Fruit fly (Drosophila melanogaster) whole organism, embryonic: Measurements from ENCODE around the gene SMC3.

Experiments
- B-H2 ChIP-seq: fragments of 200-800 bp; sonication (Bioruptor generic); optimal IDR thresholded peaks from 2 replicates; lab custom pipeline; 2018; ENCODE audit warnings: missing biosample characterization, mild to moderate bottlenecking, missing genetic modification characterization
- Bteb2 ChIP-seq: fragments of 200-800 bp; sonication (Bioruptor generic); optimal IDR thresholded peaks from 2 replicates; lab custom pipeline; 2016; ENCODE audit warnings: missing biosample characterization, missing genetic modification characterization
- CG10267 ChIP-seq: fragments of 200-800 bp; sonication (Bioruptor generic); optimal IDR thresholded peaks from 2 replicates; lab custom pipeline; 2018; ENCODE audit warnings: missing biosample characterization, mild to moderate bottlenecking, missing genetic modification characterization, moderate library complexity
- CG11560 ChIP-seq: fragments of 200-800 bp; sonication (Bioruptor generic); IDR thresholded peaks from 3 replicates; pipeline ENCODE4 v1.3.6; 2022; ENCODE audit warnings: missing biosample characterization, missing genetic modification characterization
- CG12155 ChIP-seq: fragments of 200-800 bp; sonication (Bioruptor generic); optimal IDR thresholded peaks from 3 replicates; lab custom pipeline; 2016; ENCODE audit warnings: missing biosample characterization, missing genetic modification characterization
- CG12391 ChIP-seq: fragments of 200-800 bp; sonication (Bioruptor generic); optimal IDR thresholded peaks from 3 replicates; lab custom pipeline; 2018; ENCODE audit warnings: missing biosample characterization, mild to moderate bottlenecking, missing genetic modification characterization, moderate library complexity
- CG12659 ChIP-seq: fragments of 200-800 bp; sonication (Bioruptor generic); optimal IDR thresholded peaks from 3 replicates; lab custom pipeline; 2017; ENCODE audit warnings: mild to moderate bottlenecking, missing biosample characterization, missing genetic modification reagents, missing genetic modification characterization
- CG13287 ChIP-seq: fragments of 200-800 bp; sonication (Bioruptor generic); IDR thresholded peaks from 2 replicates; pipeline ENCODE4 v1.3.6; 2022; ENCODE audit warnings: missing biosample characterization, missing genetic modification characterization; ENCODE audit not compliant: partially characterized antibody
- CG14860 ChIP-seq: fragments of 200-800 bp; sonication (Bioruptor generic); IDR thresholded peaks from 3 replicates; pipeline ENCODE4 v1.3.6; 2022; ENCODE audit warnings: missing biosample characterization, missing genetic modification characterization; ENCODE audit not compliant: partially characterized antibody
- CG15514 ChIP-seq: fragments of 200-800 bp; sonication (Bioruptor generic); optimal IDR thresholded peaks from 3 replicates; lab custom pipeline; 2017; ENCODE audit warnings: missing biosample characterization, missing genetic modification characterization, mild to moderate bottlenecking, moderate library complexity, missing genetic modification reagents
- CG1603 ChIP-seq: fragments of 200-800 bp; sonication (Bioruptor generic); optimal IDR thresholded peaks from 2 replicates; lab custom pipeline; 2019; ENCODE audit warnings: missing biosample characterization, mild to moderate bottlenecking, missing genetic modification characterization, moderate library complexity
- CG17829 ChIP-seq: fragments of 200-800 bp; optimal IDR thresholded peaks from 2 replicates; lab custom pipeline; 2019; ENCODE audit warnings: missing biosample characterization, mild to moderate bottlenecking, missing genetic modification characterization, moderate library complexity
- CG2120 ChIP-seq: fragments of 200-800 bp; sonication (Bioruptor generic); optimal IDR thresholded peaks from 3 replicates; lab custom pipeline; 2016; ENCODE audit warnings: missing biosample characterization, missing genetic modification characterization
- CG2199 ChIP-seq: fragments of 200-800 bp; sonication (Bioruptor generic); IDR thresholded peaks from 3 replicates; pipeline ENCODE4 v1.3.6; 2022; ENCODE audit warnings: missing biosample characterization, missing genetic modification characterization
- CG2712 ChIP-seq: fragments of 200-800 bp; optimal IDR thresholded peaks from 3 replicates; lab custom pipeline; 2019; ENCODE audit warnings: missing biosample characterization, mild to moderate bottlenecking, missing genetic modification characterization, moderate library complexity
- CG30020 ChIP-seq: fragments of 200-800 bp; optimal IDR thresholded peaks from 2 replicates; lab custom pipeline; 2019; ENCODE audit warnings: missing biosample characterization, mild to moderate bottlenecking, missing genetic modification characterization, moderate library complexity
- CG31365 ChIP-seq: fragments of 200-800 bp; sonication (Bioruptor generic); optimal IDR thresholded peaks from 2 replicates; lab custom pipeline; 2018; ENCODE audit warnings: missing biosample characterization, mild to moderate bottlenecking, missing genetic modification characterization
- CG33213 ChIP-seq: fragments of 200-800 bp; sonication (Bioruptor generic); optimal IDR thresholded peaks from 3 replicates; lab custom pipeline; 2016; ENCODE audit warnings: missing biosample characterization, missing genetic modification characterization
- CG42726 ChIP-seq: fragments of 200-800 bp; sonication (Bioruptor generic); IDR thresholded peaks from 2 replicates; pipeline ENCODE4 v1.3.6; 2022; ENCODE audit warnings: missing biosample characterization, missing genetic modification characterization; ENCODE audit not compliant: partially characterized antibody
- CG4854 ChIP-seq: fragments of 200-800 bp; sonication (Bioruptor generic); optimal IDR thresholded peaks from 2 replicates; lab custom pipeline; 2016; ENCODE audit warnings: missing biosample characterization, missing genetic modification characterization, inconsistent platforms
- CoRest ChIP-seq: fragments of 200-800 bp; sonication (Bioruptor generic); optimal IDR thresholded peaks from 3 replicates; lab custom pipeline; 2018; ENCODE audit warnings: missing biosample characterization, mild to moderate bottlenecking, missing genetic modification characterization, moderate library complexity
- D19A ChIP-seq: fragments of 200-800 bp; optimal IDR thresholded peaks from 3 replicates; lab custom pipeline; 2019; ENCODE audit warnings: missing biosample characterization, mild to moderate bottlenecking, missing genetic modification characterization, moderate library complexity
- Dp ChIP-seq: fragments of 200-800 bp; sonication (Bioruptor generic); optimal IDR thresholded peaks from 2 replicates; lab custom pipeline; 2018; ENCODE audit warnings: missing biosample characterization, mild to moderate bottlenecking, missing genetic modification characterization, moderate library complexity
- E2f2 ChIP-seq: fragments of 200-800 bp; sonication (Bioruptor generic); IDR thresholded peaks from 2 replicates; pipeline ENCODE4 v1.3.6; 2022; ENCODE audit warnings: missing biosample characterization, missing genetic modification characterization
- MBD-R2 ChIP-seq: fragments of 200-800 bp; sonication (Bioruptor generic); IDR thresholded peaks from 2 replicates; pipeline ENCODE4 v1.3.6; 2022; ENCODE audit warnings: missing biosample characterization, missing genetic modification characterization
- Mad ChIP-seq: fragments of 200-800 bp; sonication (Bioruptor generic); optimal IDR thresholded peaks from 2 replicates; lab custom pipeline; 2016; ENCODE audit warnings: missing biosample characterization, missing genetic modification characterization
- Myb ChIP-seq: fragments of 200-800 bp; sonication (Bioruptor generic); optimal IDR thresholded peaks from 2 replicates; lab custom pipeline; 2016; ENCODE audit warnings: missing biosample characterization, missing genetic modification characterization
- Scr ChIP-seq: fragments of 200-800 bp; sonication (Bioruptor generic); IDR thresholded peaks from 2 replicates; pipeline ENCODE4 v1.3.6; 2022; ENCODE audit warnings: missing biosample characterization, missing genetic modification characterization; ENCODE audit not compliant: partially characterized antibody
- YL-1 ChIP-seq: fragments of 200-800 bp; sonication (Bioruptor generic); optimal IDR thresholded peaks from 3 replicates; lab custom pipeline; 2017; ENCODE audit warnings: missing biosample characterization, mild to moderate bottlenecking, missing genetic modification characterization
- ato ChIP-seq: fragments of 200-800 bp; sonication (Bioruptor generic); IDR thresholded peaks from 2 replicates; pipeline ENCODE4 v1.3.6; 2022; ENCODE audit warnings: missing biosample characterization, missing genetic modification characterization; ENCODE audit not compliant: partially characterized antibody
- az2 ChIP-seq: fragments of 200-800 bp; sonication (Bioruptor generic); optimal IDR thresholded peaks from 3 replicates; lab custom pipeline; 2016; ENCODE audit warnings: missing biosample characterization, missing genetic modification characterization
- bab2 ChIP-seq: fragments of 200-800 bp; sonication (Bioruptor generic); optimal IDR thresholded peaks from 2 replicates; lab custom pipeline; 2016; ENCODE audit warnings: missing biosample characterization, missing genetic modification characterization
- bbx ChIP-seq: fragments of 200-800 bp; sonication (Bioruptor generic); IDR thresholded peaks from 2 replicates; pipeline ENCODE4 v1.3.6; 2022; ENCODE audit warnings: missing biosample characterization, missing genetic modification characterization; ENCODE audit not compliant: partially characterized antibody
- dimm ChIP-seq: fragments of 200-800 bp; sonication (Bioruptor generic); IDR thresholded peaks from 2 replicates; pipeline ENCODE4 v1.3.6; 2022; ENCODE audit warnings: missing biosample characterization, missing genetic modification characterization
- dpn ChIP-seq, 2 experiments: fragments of 200-800 bp; sonication (Bioruptor generic); optimal IDR thresholded peaks; 3 replicates each; lab custom pipeline; 2016; ENCODE audit warnings: missing biosample characterization in 2 of 2, missing genetic modification characterization in 2 of 2
- eyg ChIP-seq: fragments of 200-800 bp; sonication (Bioruptor generic); optimal IDR thresholded peaks from 3 replicates; lab custom pipeline; 2016; ENCODE audit warnings: missing biosample characterization, missing genetic modification characterization
- gsb-n ChIP-seq: fragments of 200-800 bp; sonication (Bioruptor generic); optimal IDR thresholded peaks from 3 replicates; lab custom pipeline; 2018; ENCODE audit warnings: missing biosample characterization, mild to moderate bottlenecking, missing genetic modification characterization
- hb ChIP-seq: fragments of 200-800 bp; sonication (Bioruptor generic); IDR thresholded peaks from 3 replicates; pipeline ENCODE4 v1.3.6; 2022; ENCODE audit warnings: missing biosample characterization, missing genetic modification characterization; ENCODE audit not compliant: partially characterized antibody
- hbn ChIP-seq: fragments of 200-800 bp; sonication (Bioruptor generic); IDR thresholded peaks from 2 replicates; pipeline ENCODE4 v1.3.6; 2022; ENCODE audit warnings: missing biosample characterization, missing genetic modification characterization; ENCODE audit not compliant: partially characterized antibody
- lmd ChIP-seq: fragments of 200-800 bp; sonication (Bioruptor generic); IDR thresholded peaks from 2 replicates; pipeline ENCODE4 v1.3.6; 2022; ENCODE audit warnings: missing biosample characterization, missing genetic modification characterization
- mld ChIP-seq: fragments of 200-800 bp; sonication (Bioruptor generic); IDR thresholded peaks from 3 replicates; pipeline ENCODE4 v1.3.6; 2022; ENCODE audit warnings: missing biosample characterization, missing genetic modification characterization; ENCODE audit not compliant: partially characterized antibody
- nau ChIP-seq: fragments of 200-800 bp; sonication (Bioruptor generic); optimal IDR thresholded peaks from 3 replicates; lab custom pipeline; 2017; ENCODE audit warnings: missing biosample characterization, mild to moderate bottlenecking, missing genetic modification characterization, missing genetic modification reagents
- pnt ChIP-seq: fragments of 200-800 bp; sonication (Bioruptor generic); optimal IDR thresholded peaks from 3 replicates; lab custom pipeline; 2016; ENCODE audit warnings: missing biosample characterization, missing genetic modification characterization
- row ChIP-seq: fragments of 200-800 bp; sonication (Bioruptor generic); IDR thresholded peaks from 3 replicates; pipeline ENCODE4 v1.3.6; 2022; ENCODE audit warnings: missing biosample characterization, missing genetic modification characterization
- sd ChIP-seq: fragments of 200-800 bp; sonication (Bioruptor generic); optimal IDR thresholded peaks from 3 replicates; lab custom pipeline; 2018; ENCODE audit warnings: missing biosample characterization, mild to moderate bottlenecking, missing genetic modification characterization, moderate library complexity
- sens-2 ChIP-seq: fragments of 200-800 bp; sonication (Bioruptor generic); IDR thresholded peaks from 2 replicates; pipeline ENCODE4 v1.3.6; 2022; ENCODE audit warnings: missing biosample characterization, missing genetic modification characterization
- sna ChIP-seq: fragments of 200-800 bp; sonication (Bioruptor generic); IDR thresholded peaks from 2 replicates; pipeline ENCODE4 v1.3.6; 2022; ENCODE audit warnings: missing biosample characterization, missing genetic modification characterization; ENCODE audit not compliant: partially characterized antibody
- unc-4 ChIP-seq: fragments of 200-800 bp; sonication (Bioruptor generic); IDR thresholded peaks from 2 replicates; pipeline ENCODE4 v1.3.6; 2022; ENCODE audit warnings: missing biosample characterization, missing genetic modification characterization; ENCODE audit not compliant: partially characterized antibody
- zen ChIP-seq: fragments of 200-800 bp; sonication (Bioruptor generic); optimal IDR thresholded peaks from 3 replicates; lab custom pipeline; 2018; ENCODE audit warnings: missing biosample characterization, mild to moderate bottlenecking, missing genetic modification characterization, moderate library complexity

Gene SMC3

dm6 chrX:16547390-16547789 lies 45.8 kb downstream of the SMC3 start, which contains the start of gene CG9902 (continued):
- TF ChIP-seq nau (GFP tag; lab: Kevin White, UChicago) = no peak
- TF ChIP-seq CG12155 (GFP tag; lab: Kevin White, UChicago) = peak; percentile 15
- no peak for TF ChIP-seq lmd (GFP tag; lab: Robert Waterston, UW)
- no peak for TF ChIP-seq pnt (GFP tag; lab: Kevin White, UChicago)
- TF ChIP-seq row (GFP tag; lab: Robert Waterston, UW) = peak; percentile 21; the same call in 1 of the 3 replicates
- no peak for TF ChIP-seq Bteb2 (GFP tag; lab: Kevin White, UChicago)
- peak; percentile 55 for TF ChIP-seq CG10267 (tag; lab: Kevin White, UChicago)
- peak; percentile 82 for TF ChIP-seq Dp (GFP tag; lab: Kevin White, UChicago)
- peak; percentile 76 for TF ChIP-seq unc-4 (GFP tag; lab: Robert Waterston, UW)
- peak; percentile 71 for TF ChIP-seq Scr (GFP tag; lab: Robert Waterston, UW)
- TF ChIP-seq bbx (GFP tag; lab: Robert Waterston, UW) = peak; percentile 85
- peak; percentile 76 for TF ChIP-seq CG12659 (GFP tag; lab: Kevin White, UChicago)
- peak; percentile 75 for TF ChIP-seq hbn (GFP tag; lab: Robert Waterston, UW)
- peak in 1 of 2 experiments; percentile 1 for TF ChIP-seq dpn (GFP tag; optimal IDR thresholded peaks at IDR 0.05; lab: Kevin White, UChicago)
- no peak for TF ChIP-seq eyg
- peak; percentile 1 for TF ChIP-seq bab2 (GFP tag; lab: Kevin White, UChicago)
- peak; percentile 47 for TF ChIP-seq B-H2 (GFP tag; lab: Kevin White, UChicago)
- TF ChIP-seq CG17829 (tag; lab: Kevin White, UChicago) = peak; percentile 56
- TF ChIP-seq CG2199 (GFP tag; lab: Robert Waterston, UW) = peak; percentile 75; the same call in 2 of the 3 replicates
- TF ChIP-seq sens-2 (GFP tag; lab: Robert Waterston, UW) = no peak
- peak; percentile 59; the same call in 1 of the 3 replicates for TF ChIP-seq mld (GFP tag; lab: Robert Waterston, UW)
- peak; percentile 7 for TF ChIP-seq CG12391
- peak; percentile 87 for TF ChIP-seq CG1603 (tag; lab: Kevin White, UChicago)
- peak; percentile 76 for TF ChIP-seq hb
- peak; percentile 54 for TF ChIP-seq CG31365 (tag; lab: Kevin White, UChicago)
- TF ChIP-seq CG30020 (tag; lab: Kevin White, UChicago) = peak; percentile 1
- no peak for TF ChIP-seq dimm (GFP tag; lab: Robert Waterston, UW)
- peak; percentile 53 for TF ChIP-seq CoRest (tag; lab: Kevin White, UChicago)
- TF ChIP-seq CG13287 (GFP tag; lab: Robert Waterston, UW) = peak; percentile 90
- TF ChIP-seq sd = no peak
- TF ChIP-seq CG2712 (tag; lab: Kevin White, UChicago) = peak; percentile 45
- no peak for TF ChIP-seq az2 (GFP tag; lab: Kevin White, UChicago)
- TF ChIP-seq sna (GFP tag; lab: Robert Waterston, UW) = peak; percentile 58; the same call in 1 of the 2 replicates
- peak; percentile 84 for TF ChIP-seq E2f2 (GFP tag; lab: Robert Waterston, UW)
- peak; percentile 38 for TF ChIP-seq D19A
- peak; percentile 19 for TF ChIP-seq YL-1 (GFP tag; lab: Kevin White, UChicago)
- TF ChIP-seq Mad (GFP tag; lab: Kevin White, UChicago) = peak; percentile 13
- peak; percentile 7 for TF ChIP-seq gsb-n
- TF ChIP-seq ato (GFP tag; lab: Robert Waterston, UW) = peak; percentile 59; the same call in 1 of the 2 replicates
- TF ChIP-seq CG2120 (GFP tag; lab: Kevin White, UChicago) = peak; percentile 34
- TF ChIP-seq MBD-R2 (GFP tag; lab: Robert Waterston, UW) = peak; percentile 87
- TF ChIP-seq Myb (GFP tag; lab: Kevin White, UChicago) = peak; percentile 94
- TF ChIP-seq zen (tag; lab: Kevin White, UChicago) = peak; percentile 58
- peak; percentile 61 for TF ChIP-seq CG42726
- TF ChIP-seq CG4854 = peak; percentile 96
- peak; percentile 45; the same call in 1 of the 3 replicates for TF ChIP-seq CG14860 (GFP tag; lab: Robert Waterston, UW)
- peak; percentile 67 for TF ChIP-seq CG33213 (GFP tag; lab: Kevin White, UChicago)
- TF ChIP-seq CG15514 = peak; percentile 85
- TF ChIP-seq CG11560 (tag; lab: Robert Waterston, UW) = peak; percentile 71; the same call in 1 of the 3 replicates
